Fruit fly (Drosophila melanogaster) whole organism, embryonic: ENCODE measurements around the gene fru.

ENCODE experiments used
- Bgb ChIP-seq: fragments of 200-800 bp; sonication (Bioruptor generic); IDR thresholded peaks from 2 replicates; pipeline ENCODE4 v1.3.6; 2022; ENCODE audit warnings: missing biosample characterization, missing genetic modification characterization; ENCODE audit not compliant: partially characterized antibody
- CG10267 ChIP-seq: fragments of 200-800 bp; sonication (Bioruptor generic); optimal IDR thresholded peaks from 2 replicates; lab custom pipeline; 2018; ENCODE audit warnings: missing biosample characterization, mild to moderate bottlenecking, missing genetic modification characterization, moderate library complexity
- CG10543 ChIP-seq: fragments of 200-800 bp; sonication (Bioruptor generic); optimal IDR thresholded peaks from 3 replicates; lab custom pipeline; 2017; ENCODE audit warnings: missing biosample characterization, mild to moderate bottlenecking, missing genetic modification characterization, moderate library complexity
- CG11398 ChIP-seq: fragments of 200-800 bp; sonication (Bioruptor generic); optimal IDR thresholded peaks from 2 replicates; lab custom pipeline; 2016; ENCODE audit warnings: missing biosample characterization, missing genetic modification characterization
- CG11560 ChIP-seq: fragments of 200-800 bp; sonication (Bioruptor generic); IDR thresholded peaks from 3 replicates; pipeline ENCODE4 v1.3.6; 2022; ENCODE audit warnings: missing biosample characterization, missing genetic modification characterization
- CG12769 ChIP-seq: fragments of 200-800 bp; sonication (Bioruptor generic); optimal IDR thresholded peaks from 2 replicates; lab custom pipeline; 2019; ENCODE audit warnings: missing biosample characterization, mild to moderate bottlenecking, missing genetic modification characterization, moderate library complexity
- CG16779 ChIP-seq: fragments of 200-800 bp; sonication (Bioruptor generic); IDR thresholded peaks from 2 replicates; pipeline ENCODE4 v1.3.6; 2022; ENCODE audit warnings: missing biosample characterization, missing genetic modification characterization
- CG17359 ChIP-seq: fragments of 200-800 bp; sonication (Bioruptor generic); optimal IDR thresholded peaks from 3 replicates; lab custom pipeline; 2018; ENCODE audit warnings: missing biosample characterization, mild to moderate bottlenecking, missing genetic modification characterization, moderate library complexity
- CG17612 ChIP-seq: fragments of 200-800 bp; sonication (Bioruptor generic); IDR thresholded peaks from 2 replicates; pipeline ENCODE4 v1.3.6; 2022; ENCODE audit warnings: missing biosample characterization, missing genetic modification characterization
- CG18619 ChIP-seq: fragments of 200-800 bp; sonication (Bioruptor generic); optimal IDR thresholded peaks from 3 replicates; lab custom pipeline; 2017; ENCODE audit warnings: missing biosample characterization, mild to moderate bottlenecking, missing genetic modification characterization
- CG31224 ChIP-seq: fragments of 200-800 bp; sonication (Bioruptor generic); IDR thresholded peaks from 2 replicates; pipeline ENCODE4 v1.3.6; 2022; ENCODE audit warnings: missing biosample characterization, missing genetic modification characterization
- CG43689 ChIP-seq: fragments of 200-800 bp; sonication (Bioruptor generic); IDR thresholded peaks from 2 replicates; pipeline ENCODE4 v1.3.6; 2022; ENCODE audit warnings: missing biosample characterization, missing genetic modification characterization
- CG6654 ChIP-seq: fragments of 200-800 bp; sonication (Bioruptor generic); optimal IDR thresholded peaks from 2 replicates; lab custom pipeline; 2017; ENCODE audit warnings: missing biosample characterization, mild to moderate bottlenecking, missing genetic modification characterization
- CG8944 ChIP-seq: fragments of 200-800 bp; sonication (Bioruptor generic); optimal IDR thresholded peaks from 3 replicates; lab custom pipeline; 2016; ENCODE audit warnings: missing biosample characterization, missing genetic modification characterization
- CG9609 ChIP-seq: fragments of 200-800 bp; sonication (Bioruptor generic); optimal IDR thresholded peaks from 3 replicates; lab custom pipeline; 2016; ENCODE audit warnings: missing biosample characterization, missing genetic modification characterization
- CG9876 ChIP-seq: fragments of 200-800 bp; sonication (Bioruptor generic); optimal IDR thresholded peaks from 2 replicates; lab custom pipeline; 2016; ENCODE audit warnings: missing biosample characterization, missing genetic modification characterization
- Doc3 ChIP-seq: fragments of 200-800 bp; sonication (Bioruptor generic); IDR thresholded peaks from 3 replicates; pipeline ENCODE4 v1.3.6; 2022; ENCODE audit warnings: missing biosample characterization, missing genetic modification characterization; ENCODE audit not compliant: partially characterized antibody
- Dp ChIP-seq: fragments of 200-800 bp; sonication (Bioruptor generic); optimal IDR thresholded peaks from 2 replicates; lab custom pipeline; 2018; ENCODE audit warnings: missing biosample characterization, mild to moderate bottlenecking, missing genetic modification characterization, moderate library complexity
- HmgD ChIP-seq: fragments of 200-800 bp; sonication (Bioruptor generic); optimal IDR thresholded peaks from 3 replicates; lab custom pipeline; 2016; ENCODE audit warnings: missing biosample characterization, missing genetic modification characterization
- Hr78 ChIP-seq, 2 experiments: fragments of 200-800 bp in 1 of 2; fragments of >200 bp in 1 of 2; sonication (Bioruptor generic) in 1 of 2; optimal IDR thresholded peaks; 2 replicates each; lab custom pipeline; 2017 to 2019; ENCODE audit warnings: missing biosample characterization in 2 of 2, missing genetic modification characterization in 2 of 2, mild to moderate bottlenecking in 1 of 2, moderate library complexity in 1 of 2
- Kr ChIP-seq: fragments of 200-800 bp; sonication (Bioruptor generic); optimal IDR thresholded peaks from 2 replicates; lab custom pipeline; 2017; ENCODE audit warnings: missing biosample characterization, mild to moderate bottlenecking, missing genetic modification characterization
- NFAT ChIP-seq: fragments of 200-800 bp; sonication (Bioruptor generic); IDR thresholded peaks from 2 replicates; pipeline ENCODE4 v1.3.6; 2022; ENCODE audit warnings: missing biosample characterization, missing genetic modification characterization
- PHDP ChIP-seq: fragments of 200-800 bp; sonication (Bioruptor generic); optimal IDR thresholded peaks from 3 replicates; lab custom pipeline; 2018; ENCODE audit warnings: missing biosample characterization, mild to moderate bottlenecking, missing genetic modification characterization, moderate library complexity
- Pdp1 ChIP-seq, 2 experiments: fragments of 200-800 bp; sonication (Bioruptor generic); optimal IDR thresholded peaks; 3 replicates each; lab custom pipeline; 2016; ENCODE audit warnings: missing biosample characterization in 2 of 2, missing genetic modification characterization in 2 of 2, mild to moderate bottlenecking in 1 of 2, moderate library complexity in 1 of 2
- Rx ChIP-seq: fragments of 200-800 bp; sonication (Bioruptor generic); IDR thresholded peaks from 2 replicates; pipeline ENCODE4 v1.3.6; 2022; ENCODE audit warnings: missing biosample characterization, missing genetic modification characterization
- Vsx1 ChIP-seq: fragments of 200-800 bp; sonication (Bioruptor generic); optimal IDR thresholded peaks from 2 replicates; lab custom pipeline; 2017; ENCODE audit warnings: missing biosample characterization, mild to moderate bottlenecking, missing genetic modification characterization, missing genetic modification reagents
- ac ChIP-seq: fragments of 200-800 bp; sonication (Bioruptor generic); optimal IDR thresholded peaks from 3 replicates; lab custom pipeline; 2017; ENCODE audit warnings: missing biosample characterization, mild to moderate bottlenecking, missing genetic modification characterization
- bbx ChIP-seq: fragments of 200-800 bp; sonication (Bioruptor generic); IDR thresholded peaks from 2 replicates; pipeline ENCODE4 v1.3.6; 2022; ENCODE audit warnings: missing biosample characterization, missing genetic modification characterization; ENCODE audit not compliant: partially characterized antibody
- bsh ChIP-seq, 2 experiments: fragments of 200-800 bp; sonication (Bioruptor generic); optimal IDR thresholded peaks; 2 replicates each; lab custom pipeline; 2017 to 2018; ENCODE audit warnings: mild to moderate bottlenecking in 2 of 2, missing biosample characterization in 2 of 2, missing genetic modification characterization in 2 of 2, moderate library complexity in 1 of 2
- btn ChIP-seq: fragments of 200-800 bp; sonication (Bioruptor generic); optimal IDR thresholded peaks from 2 replicates; lab custom pipeline; 2016; ENCODE audit warnings: missing biosample characterization, missing genetic modification characterization
- cad ChIP-seq: fragments of >200 bp; optimal IDR thresholded peaks from 2 replicates; lab custom pipeline; 2017; ENCODE audit warnings: missing biosample characterization, missing genetic modification characterization
- caup ChIP-seq: fragments of 200-800 bp; sonication (Bioruptor generic); optimal IDR thresholded peaks from 3 replicates; lab custom pipeline; 2017; ENCODE audit warnings: missing biosample characterization, mild to moderate bottlenecking, missing genetic modification characterization, moderate library complexity; ENCODE audit not compliant: severe bottlenecking
- chm ChIP-seq: fragments of 200-800 bp; sonication (Bioruptor generic); IDR thresholded peaks from 2 replicates; pipeline ENCODE4 v1.3.6; 2022; ENCODE audit warnings: missing biosample characterization, missing genetic modification characterization
- da ChIP-seq: fragments of 200-800 bp; sonication (Bioruptor generic); optimal IDR thresholded peaks from 2 replicates; lab custom pipeline; 2016; ENCODE audit warnings: missing biosample characterization, missing genetic modification characterization
- danr ChIP-seq: fragments of 200-800 bp; sonication (Bioruptor generic); IDR thresholded peaks from 2 replicates; pipeline ENCODE4 v1.3.6; 2022; ENCODE audit warnings: missing biosample characterization, missing genetic modification characterization
- gce ChIP-seq: fragments of 200-800 bp; sonication (Bioruptor generic); IDR thresholded peaks from 3 replicates; pipeline ENCODE4 v1.3.6; 2022; ENCODE audit warnings: missing biosample characterization, missing genetic modification characterization
- gcm ChIP-seq: fragments of 200-800 bp; sonication (Bioruptor generic); optimal IDR thresholded peaks from 2 replicates; lab custom pipeline; 2019; ENCODE audit warnings: missing biosample characterization, mild to moderate bottlenecking, missing genetic modification characterization, moderate library complexity
- gsb-n ChIP-seq: fragments of 200-800 bp; sonication (Bioruptor generic); optimal IDR thresholded peaks from 3 replicates; lab custom pipeline; 2018; ENCODE audit warnings: missing biosample characterization, mild to moderate bottlenecking, missing genetic modification characterization
- ham ChIP-seq: fragments of 200-800 bp; sonication (Bioruptor generic); IDR thresholded peaks from 2 replicates; pipeline ENCODE4 v1.3.6; 2022; ENCODE audit warnings: missing biosample characterization, missing genetic modification characterization
- insv ChIP-seq, 2 experiments: fragments of 200-800 bp; sonication (Bioruptor generic); optimal IDR thresholded peaks; 3 replicates each; lab custom pipeline; 2016 to 2018; ENCODE audit warnings: missing biosample characterization in 2 of 2, missing genetic modification characterization in 2 of 2
- jigr1 ChIP-seq: fragments of 200-800 bp; sonication (Bioruptor generic); IDR thresholded peaks from 3 replicates; pipeline ENCODE4 v1.3.6; 2022; ENCODE audit warnings: missing biosample characterization, missing genetic modification characterization
- jumu ChIP-seq: fragments of 200-800 bp; sonication (Bioruptor generic); optimal IDR thresholded peaks from 3 replicates; lab custom pipeline; 2016; ENCODE audit warnings: missing biosample characterization, missing genetic modification characterization
- kah ChIP-seq: fragments of 200-800 bp; sonication (Bioruptor generic); optimal IDR thresholded peaks from 2 replicates; lab custom pipeline; 2018; ENCODE audit warnings: missing biosample characterization, mild to moderate bottlenecking, missing genetic modification characterization
- lab ChIP-seq: fragments of 200-800 bp; sonication (Bioruptor generic); optimal IDR thresholded peaks from 3 replicates; lab custom pipeline; 2017; ENCODE audit warnings: missing biosample characterization, missing genetic modification characterization, mild to moderate bottlenecking, moderate library complexity, missing genetic modification reagents
- row ChIP-seq: fragments of 200-800 bp; sonication (Bioruptor generic); IDR thresholded peaks from 3 replicates; pipeline ENCODE4 v1.3.6; 2022; ENCODE audit warnings: missing biosample characterization, missing genetic modification characterization
- so ChIP-seq: fragments of 200-800 bp; sonication (Bioruptor generic); IDR thresholded peaks from 3 replicates; pipeline ENCODE4 v1.3.6; 2022; ENCODE audit warnings: missing biosample characterization, missing genetic modification characterization
- sr ChIP-seq: fragments of 200-800 bp; sonication (Bioruptor generic); IDR thresholded peaks from 3 replicates; pipeline ENCODE4 v1.3.6; 2022; ENCODE audit warnings: missing biosample characterization, missing genetic modification characterization
- stwl ChIP-seq: fragments of 200-800 bp; sonication (Bioruptor generic); optimal IDR thresholded peaks from 3 replicates; lab custom pipeline; 2018; ENCODE audit warnings: missing biosample characterization, mild to moderate bottlenecking, missing genetic modification characterization, moderate library complexity
- trh ChIP-seq: fragments of 200-800 bp; sonication (Bioruptor generic); optimal IDR thresholded peaks from 2 replicates; lab custom pipeline; 2016; ENCODE audit warnings: missing biosample characterization, missing genetic modification characterization
- zen ChIP-seq: fragments of 200-800 bp; sonication (Bioruptor generic); optimal IDR thresholded peaks from 3 replicates; lab custom pipeline; 2018; ENCODE audit warnings: missing biosample characterization, mild to moderate bottlenecking, missing genetic modification characterization, moderate library complexity

The fru gene

DNA sequence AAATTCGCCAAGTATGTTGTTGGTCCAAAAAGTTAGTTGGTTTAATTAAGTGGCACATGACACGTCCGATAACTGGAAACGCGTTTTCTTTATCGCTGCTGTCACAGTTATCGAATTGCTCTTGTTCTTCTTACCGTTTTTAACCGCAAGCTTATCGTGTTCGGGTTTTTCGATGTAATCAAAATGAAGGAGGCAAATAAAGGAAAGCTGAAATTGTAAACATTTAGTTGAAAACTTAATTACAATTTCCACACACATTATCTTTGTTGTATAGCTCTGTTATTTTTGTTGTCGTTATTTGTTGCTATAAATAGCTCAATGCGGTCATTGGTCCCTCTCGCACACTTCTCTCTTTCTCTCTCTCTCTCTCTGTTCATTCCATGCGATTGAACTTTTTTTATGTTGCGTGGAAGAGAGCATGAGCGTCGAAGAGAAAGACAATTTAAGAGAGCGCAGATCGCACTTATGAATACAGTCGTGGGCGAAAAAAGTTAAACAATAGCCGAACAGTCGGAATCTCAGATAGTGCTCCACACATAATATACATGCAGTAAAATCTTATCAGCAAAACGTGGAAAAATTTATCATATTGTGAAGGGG is 40.0 kb upstream of the fru start (continued):
- TF ChIP-seq NFAT (0 out of 2 replicates have a peak, but pooled peaks have one; percentile 15), CG18619 (GFP tag; lab: Kevin White, UChicago) (no peak), HmgD (no peak), cad (GFP tag; lab: Kevin White, UChicago) (no peak), zen (no peak), CG9876 (no peak), sr (GFP tag; lab: Robert Waterston, UW) (no peak), CG12769 (tag; lab: Kevin White, UChicago) (no peak), Rx (GFP tag; lab: Robert Waterston, UW) (no peak), CG16779 (GFP tag; lab: Robert Waterston, UW) (no peak), ham (no peak), CG8944 (GFP tag; lab: Kevin White, UChicago) (no peak), gsb-n (no peak), CG11560 (tag; lab: Robert Waterston, UW) (no peak), btn (no peak), so (GFP tag; lab: Robert Waterston, UW) (no peak), ac (no peak), CG10543 (GFP tag; lab: Kevin White, UChicago) (peak; percentile 51), jumu (no peak), caup (GFP tag; lab: Kevin White, UChicago) (peak; percentile 33), Doc3 (GFP tag; lab: Robert Waterston, UW) (no peak), Dp (GFP tag; lab: Kevin White, UChicago) (no peak), gcm (no peak), CG10267 (no peak), stwl (tag; lab: Kevin White, UChicago) (peak; percentile 60), kah (peak; percentile 14), chm (GFP tag; lab: Robert Waterston, UW) (no peak), row (peak; percentile 34; the same call in 1 of the 3 replicates), CG6654 (GFP tag; lab: Kevin White, UChicago) (no peak), jigr1 (GFP tag; lab: Robert Waterston, UW) (no peak), PHDP (tag; lab: Kevin White, UChicago) (no peak), trh (GFP tag; lab: Kevin White, UChicago) (no peak), gce (GFP tag; lab: Robert Waterston, UW) (0 out of 3 replicates have a peak, but pooled peaks have one; percentile 41), CG17359 (peak; percentile 13), CG31224 (no peak), bbx (GFP tag; lab: Robert Waterston, UW) (peak; percentile 72), CG43689 (no peak), CG17612 (no peak), CG9609 (no peak), Kr (no peak), insv (GFP tag; optimal IDR thresholded peaks at IDR 0.05; lab: Kevin White, UChicago) (no peak), da (GFP tag; lab: Kevin White, UChicago) (no peak), CG11398 (GFP tag; lab: Kevin White, UChicago) (no peak), Pdp1 (GFP tag; optimal IDR thresholded peaks at IDR 0.05; lab: Kevin White, UChicago) (peak in 1 of 2 experiments; percentile 41), Hr78 (GFP tag; optimal IDR thresholded peaks at IDR 0.05; lab: Kevin White, UChicago) (no peak), bsh (GFP tag; optimal IDR thresholded peaks at IDR 0.05; lab: Kevin White, UChicago) (peak in 1 of 2 experiments; percentile 27), Vsx1 (no peak), lab (GFP tag; lab: Kevin White, UChicago) (peak; percentile 59), danr (GFP tag; lab: Robert Waterston, UW) (no peak), Bgb (GFP tag; lab: Robert Waterston, UW) (peak; percentile 44)
